Worm (Caenorhabditis elegans) whole organism, L3 larva: Measurements from ENCODE around the gene nhr-16.

Source experiments
- ZK546.5 ChIP-seq: sonication (generic microtip); optimal IDR thresholded peaks from 2 replicates; lab custom pipeline; 2017; ENCODE audit warnings: missing biosample characterization, missing genetic modification characterization
- ama-1 ChIP-seq: fragments of 150-350 bp; optimal IDR thresholded peaks from 2 replicates; lab custom pipeline; 2018
- ceh-82 ChIP-seq: fragments of 150-350 bp; optimal IDR thresholded peaks from 2 replicates; lab custom pipeline; 2014; ENCODE audit warnings: missing biosample characterization, missing genetic modification characterization
- elt-2 ChIP-seq: sonication (generic microtip); optimal IDR thresholded peaks from 2 replicates; lab custom pipeline; 2016; ENCODE audit warnings: missing genetic modification reagents, mild to moderate bottlenecking, missing genetic modification characterization, missing compliant biosample characterization
- elt-3 ChIP-seq, 3 experiments: fragments of 150-350 bp in 1 of 3; sonication (generic microtip) in 2 of 3; optimal IDR thresholded peaks; 2 replicates in 2 of 3; 4 replicates in 1 of 3; lab custom pipeline; 2014 to 2017; ENCODE audit warnings: missing biosample characterization in 3 of 3, missing genetic modification characterization in 3 of 3
- fkh-10 ChIP-seq: sonication (generic microtip); optimal IDR thresholded peaks from 2 replicates; lab custom pipeline; 2017; ENCODE audit warnings: missing biosample characterization, missing genetic modification reagents, missing genetic modification characterization
- hmg-11 ChIP-seq: sonication (generic microtip); optimal IDR thresholded peaks from 2 replicates; lab custom pipeline; 2016; ENCODE audit warnings: missing genetic modification characterization, missing compliant biosample characterization
- nhr-11 ChIP-seq: fragments of 150-350 bp; optimal IDR thresholded peaks from 2 replicates; lab custom pipeline; 2014; ENCODE audit warnings: missing biosample characterization, missing genetic modification characterization
- nhr-28 ChIP-seq: fragments of 150-350 bp; optimal IDR thresholded peaks from 2 replicates; lab custom pipeline; 2014; ENCODE audit warnings: missing biosample characterization, missing genetic modification characterization
- nhr-77 ChIP-seq: fragments of 150-350 bp; optimal IDR thresholded peaks from 2 replicates; lab custom pipeline; 2014; ENCODE audit warnings: missing biosample characterization, missing genetic modification characterization
- pha-4 ChIP-seq: fragments of 150-350 bp; optimal IDR thresholded peaks from 2 replicates; lab custom pipeline; 2014; ENCODE audit warnings: missing biosample characterization, missing genetic modification reagents, missing genetic modification characterization
- sea-2 ChIP-seq: fragments of 150-350 bp; sonication (generic microtip); optimal IDR thresholded peaks from 4 replicates; lab custom pipeline; 2014; ENCODE audit warnings: missing biosample characterization, missing genetic modification reagents, missing genetic modification characterization
- skn-1 ChIP-seq: fragments of 150-350 bp; optimal IDR thresholded peaks from 2 replicates; lab custom pipeline; 2014; ENCODE audit warnings: missing biosample characterization, missing genetic modification characterization
- unc-62 ChIP-seq: fragments of 150-350 bp; sonication (generic microtip); optimal IDR thresholded peaks from 4 replicates; lab custom pipeline; 2014; ENCODE audit warnings: missing biosample characterization, missing genetic modification reagents, missing genetic modification characterization

DNA sequence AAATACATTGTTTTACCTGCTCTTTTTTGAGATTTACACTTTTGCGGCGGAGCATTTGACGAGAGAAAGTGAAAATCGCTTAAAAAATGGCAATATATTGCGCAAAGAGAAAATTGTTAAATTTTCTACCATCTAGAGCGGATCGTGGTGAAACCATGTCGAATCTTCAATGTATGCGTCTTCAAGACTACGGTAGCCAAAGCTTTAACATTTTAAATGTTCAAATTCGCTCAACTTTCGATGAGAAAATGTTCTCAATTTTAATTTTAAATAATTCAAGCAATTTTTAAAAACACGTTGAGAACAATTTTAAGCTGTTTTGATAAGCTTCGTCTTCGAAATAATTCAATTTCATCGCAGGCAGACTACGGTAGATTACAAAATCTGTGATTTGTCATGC lies 21.7 kb downstream of the nhr-16 start:
- no peak for TF ChIP-seq nhr-28 (tag; lab: Kevin White, UChicago)
- no peak for TF ChIP-seq pha-4 (tag; lab: Kevin White, UChicago)
- TF ChIP-seq unc-62 (GFP tag; lab: Kevin White, UChicago) = no peak
- TF ChIP-seq fkh-10 (GFP tag; lab: Kevin White, UChicago) = no peak
- TF ChIP-seq nhr-77 (tag; lab: Kevin White, UChicago) = no peak
- no peak for TF ChIP-seq nhr-11
- TF ChIP-seq ama-1 (lab: Kevin White, UChicago) = no peak
- TF ChIP-seq ceh-82 = no peak
- no peak for TF ChIP-seq elt-2 (tag; lab: Kevin White, UChicago)
- no peak for TF ChIP-seq elt-3 (tag; optimal IDR thresholded peaks at IDR 0.05; lab: Kevin White, UChicago)
- TF ChIP-seq sea-2 (GFP tag; lab: Kevin White, UChicago) = no peak
- no peak for TF ChIP-seq hmg-11 (tag; lab: Kevin White, UChicago)
- no peak for TF ChIP-seq ZK546.5
- no peak for TF ChIP-seq skn-1 (tag; lab: Kevin White, UChicago)
